7 worm cellular contexts compared by ENCODE assay signal in the genomic region with DNA sequence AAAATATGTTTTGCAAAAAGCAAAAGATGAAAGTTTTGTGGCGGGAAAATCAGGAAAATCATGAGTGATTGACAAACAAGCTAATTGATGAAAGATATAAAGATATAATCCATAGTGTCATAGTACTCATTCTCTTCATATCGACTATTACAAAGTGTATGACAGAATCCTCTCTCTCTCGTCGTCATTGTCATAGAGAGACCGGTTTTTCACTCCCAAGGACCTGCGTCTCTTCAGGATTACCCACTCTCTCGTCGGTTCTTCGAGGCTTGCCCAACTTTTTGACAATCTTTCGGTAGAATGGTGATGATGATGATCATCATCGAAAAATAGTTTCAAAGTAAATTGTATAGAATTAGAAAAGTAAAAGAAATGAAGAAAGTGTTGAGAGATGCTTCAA.
TF ChIP-seq lines count a peak whose summit lies in the region.

No protein-coding gene starts in this region.

TF ChIP-seq in whole organism, L1 larva, 84 proteins besides CTCF, POLR2A, EP300 and RAD21 (continues in another document):
- TF ChIP-seq nhr-84 (tag; optimal IDR thresholded peaks at IDR 0.05; lab: Kevin White, UChicago), result no peak
- TF ChIP-seq lin-14 (GFP tag; optimal IDR thresholded peaks at IDR 0.05; lab: Kevin White, UChicago), result peak; percentile 88
- peak; percentile 23 for TF ChIP-seq lir-3 (tag; optimal IDR thresholded peaks at IDR 0.05; lab: Kevin White, UChicago; ENCODE audit: poor library complexity)
- TF ChIP-seq ces-1 (GFP tag; optimal IDR thresholded peaks at IDR 0.05; lab: Kevin White, UChicago), result no peak
- TF ChIP-seq nhr-47 (tag; optimal IDR thresholded peaks at IDR 0.05; lab: Kevin White, UChicago), result peak; percentile 16
- no peak for TF ChIP-seq sptf-1 (tag; optimal IDR thresholded peaks at IDR 0.05; lab: Kevin White, UChicago)
- TF ChIP-seq rnt-1 (tag; optimal IDR thresholded peaks at IDR 0.05; lab: Kevin White, UChicago), result peak; percentile 20
- no peak for TF ChIP-seq ceh-90 (tag; optimal IDR thresholded peaks at IDR 0.05; lab: Kevin White, UChicago)
- TF ChIP-seq hpl-2 (GFP tag; optimal IDR thresholded peaks at IDR 0.05; lab: Kevin White, UChicago), result no peak
- peak; percentile 96 for TF ChIP-seq grh-1 (GFP tag; IDR thresholded peaks at IDR 0.05; lab: Robert Waterston, UW)
- TF ChIP-seq elt-3 (tag; optimal IDR thresholded peaks at IDR 0.05; lab: Kevin White, UChicago), result peak in 4 of 6 experiments; percentile 9 to 75 (median 52)
- TF ChIP-seq lsy-2 (tag; optimal IDR thresholded peaks at IDR 0.05; lab: Kevin White, UChicago), result peak; percentile 41 to 53

TF ChIP-seq in whole organism, L2 larva, 48 proteins besides CTCF, POLR2A, EP300 and RAD21 (continues in another document):
- TF ChIP-seq unc-55 (GFP tag; optimal IDR thresholded peaks at IDR 0.05; lab: Kevin White, UChicago) (no peak), dmd-4 (tag; optimal IDR thresholded peaks at IDR 0.05; lab: Kevin White, UChicago) (no peak), unc-62 (GFP tag; optimal IDR thresholded peaks at IDR 0.05; lab: Kevin White, UChicago) (no peak), lin-13 (GFP tag; optimal IDR thresholded peaks at IDR 0.05; lab: Kevin White, UChicago) (no peak), elt-3 (tag; optimal IDR thresholded peaks at IDR 0.05; lab: Kevin White, UChicago) (no peak), egl-27 (tag; optimal IDR thresholded peaks at IDR 0.05; lab: Kevin White, UChicago) (no peak), mab-5 (tag; optimal IDR thresholded peaks at IDR 0.05; lab: Kevin White, UChicago) (no peak), snpc-4 (tag; optimal IDR thresholded peaks at IDR 0.05; lab: Kevin White, UChicago) (no peak), ztf-1 (GFP tag; conservative IDR thresholded peaks at IDR 0.05; lab: Robert Waterston, UW) (no peak), alr-1 (tag; optimal IDR thresholded peaks at IDR 0.05; lab: Kevin White, UChicago) (no peak), nhr-6 (tag; optimal IDR thresholded peaks at IDR 0.05; lab: Kevin White, UChicago) (peak; percentile 12), nhr-12 (tag; optimal IDR thresholded peaks at IDR 0.05; lab: Kevin White, UChicago) (no peak), elt-1 (tag; optimal IDR thresholded peaks at IDR 0.05; lab: Kevin White, UChicago) (no peak)

TF ChIP-seq in whole organism, L3 larva, 47 proteins besides CTCF, POLR2A, EP300 and RAD21 (continues in another document):
- TF ChIP-seq nhr-28 (tag; optimal IDR thresholded peaks at IDR 0.05; lab: Kevin White, UChicago) (no peak), ceh-9 (tag; optimal IDR thresholded peaks at IDR 0.05; lab: Kevin White, UChicago) (no peak), nhr-23 (tag; optimal IDR thresholded peaks at IDR 0.05; lab: Kevin White, UChicago) (peak; percentile 83), ceh-16 (tag; optimal IDR thresholded peaks at IDR 0.05; lab: Kevin White, UChicago) (no peak), hmg-11 (tag; optimal IDR thresholded peaks at IDR 0.05; lab: Kevin White, UChicago) (no peak), unc-62 (GFP tag; optimal IDR thresholded peaks at IDR 0.05; lab: Kevin White, UChicago) (peak; percentile 17), fkh-10 (GFP tag; optimal IDR thresholded peaks at IDR 0.05; lab: Kevin White, UChicago) (no peak), nhr-43 (tag; optimal IDR thresholded peaks at IDR 0.05; lab: Kevin White, UChicago; ENCODE audit: poor library complexity, severe bottlenecking) (peak; percentile 79), ama-1 (optimal IDR thresholded peaks at IDR 0.05; lab: Kevin White, UChicago) (no peak), aly-2 (tag; optimal IDR thresholded peaks at IDR 0.05; lab: Kevin White, UChicago) (no peak), nfya-1 (tag; optimal IDR thresholded peaks at IDR 0.05; lab: Kevin White, UChicago; ENCODE audit: insufficient read depth) (peak; percentile 36), lsy-12 (tag; optimal IDR thresholded peaks at IDR 0.05; lab: Kevin White, UChicago) (no peak), nhr-25 (tag; optimal IDR thresholded peaks at IDR 0.05; lab: Kevin White, UChicago) (peak; percentile 88)

TF ChIP-seq in whole organism, L4 larva, 104 proteins besides CTCF, POLR2A, EP300 and RAD21 (continues in another document):
- TF ChIP-seq unc-62 (GFP tag; optimal IDR thresholded peaks at IDR 0.05 in 1 of 2; lab: Kevin White, UChicago) (peak in 1 of 2 experiments; percentile 79), unc-62 (tag; optimal IDR thresholded peaks at IDR 0.05; lab: Kevin White, UChicago) (no peak), hlh-30 (tag; optimal IDR thresholded peaks at IDR 0.05; lab: Kevin White, UChicago; ENCODE audit: insufficient read depth) (peak; percentile 39), duxl-1 (tag; optimal IDR thresholded peaks at IDR 0.05; lab: Kevin White, UChicago; ENCODE audit: poor library complexity) (no peak), spr-1 (tag; optimal IDR thresholded peaks at IDR 0.05; lab: Kevin White, UChicago) (peak; percentile 9), mep-1 (tag; optimal IDR thresholded peaks at IDR 0.05; lab: Kevin White, UChicago) (peak; percentile 31), unc-39 (tag; optimal IDR thresholded peaks at IDR 0.05; lab: Kevin White, UChicago) (no peak), saeg-2 (GFP tag; IDR thresholded peaks at IDR 0.05; lab: Robert Waterston, UW) (no peak), mdl-1 (tag; optimal IDR thresholded peaks at IDR 0.05; lab: Kevin White, UChicago) (peak in 1 of 2 experiments; percentile 18), nhr-28 (tag; optimal IDR thresholded peaks at IDR 0.05; lab: Kevin White, UChicago) (peak; percentile 48), aha-1 (tag; lab: Kevin White, UChicago) (peak; percentile 12), mxl-3 (GFP tag; optimal IDR thresholded peaks at IDR 0.05; lab: Kevin White, UChicago) (peak; percentile 49), hlh-11 (tag; optimal IDR thresholded peaks at IDR 0.05; lab: Kevin White, UChicago) (peak; percentile 33)

TF ChIP-seq in whole organism, late embryonic, 69 proteins besides CTCF, POLR2A, EP300 and RAD21:
- peak; percentile 68 for TF ChIP-seq unc-55 (GFP tag; optimal IDR thresholded peaks at IDR 0.05; lab: Kevin White, UChicago)
- no peak for TF ChIP-seq sox-4 (tag; optimal IDR thresholded peaks at IDR 0.05; lab: Kevin White, UChicago)

TF ChIP-seq in whole organism, mixed stage, embryonic, 35 proteins besides CTCF, POLR2A, EP300 and RAD21:
- TF ChIP-seq ceh-43 (GFP tag; optimal IDR thresholded peaks at IDR 0.05; lab: Kevin White, UChicago), result no peak
- TF ChIP-seq lin-13 (tag; optimal IDR thresholded peaks at IDR 0.05; lab: Kevin White, UChicago), result no peak
- TF ChIP-seq mls-2 (tag; optimal IDR thresholded peaks at IDR 0.05; lab: Kevin White, UChicago), result no peak
- no peak for TF ChIP-seq tbx-8 (GFP tag; optimal IDR thresholded peaks at IDR 0.05; lab: Kevin White, UChicago)
- no peak for TF ChIP-seq ham-2 (GFP tag; optimal IDR thresholded peaks at IDR 0.05; lab: Kevin White, UChicago)
- no peak for TF ChIP-seq ceh-39 (tag; optimal IDR thresholded peaks at IDR 0.05; lab: Kevin White, UChicago)
- TF ChIP-seq nhr-237 (tag; optimal IDR thresholded peaks at IDR 0.05; lab: Kevin White, UChicago), result no peak
- TF ChIP-seq unc-120 (tag; optimal IDR thresholded peaks at IDR 0.05; lab: Kevin White, UChicago; ENCODE audit: poor library complexity, severe bottlenecking), result peak; percentile 29
- no peak for TF ChIP-seq nhr-2 (tag; optimal IDR thresholded peaks at IDR 0.05; lab: Kevin White, UChicago)
- no peak for TF ChIP-seq ces-1 (GFP tag; optimal IDR thresholded peaks at IDR 0.05; lab: Kevin White, UChicago)
- no peak for TF ChIP-seq unc-39 (tag; optimal IDR thresholded peaks at IDR 0.05; lab: Kevin White, UChicago)
- TF ChIP-seq unc-62 (GFP tag; optimal IDR thresholded peaks at IDR 0.05; lab: Kevin White, UChicago), result peak; percentile 87
- no peak for TF ChIP-seq elt-3 (tag; optimal IDR thresholded peaks at IDR 0.05; lab: Kevin White, UChicago)

TF ChIP-seq in whole organism, young adult, 124 proteins besides CTCF, POLR2A, EP300 and RAD21:
- no peak for TF ChIP-seq madf-10 (tag; optimal IDR thresholded peaks at IDR 0.05; lab: Kevin White, UChicago)
- TF ChIP-seq hmg-1.2 (GFP tag; IDR thresholded peaks at IDR 0.05; lab: Robert Waterston, UW), result peak; percentile 82
- peak; percentile 15 for TF ChIP-seq lin-40 (tag; optimal IDR thresholded peaks at IDR 0.05; lab: Kevin White, UChicago)
